Worm (Caenorhabditis elegans): ENCODE results near the gene hlh-27.
"Not testable (repeated sequence)": the region's sequence is repeated elsewhere in the genome, so short reads cannot be mapped to it uniquely, and the experiment has no call there.

hlh-27 gene

DNA sequence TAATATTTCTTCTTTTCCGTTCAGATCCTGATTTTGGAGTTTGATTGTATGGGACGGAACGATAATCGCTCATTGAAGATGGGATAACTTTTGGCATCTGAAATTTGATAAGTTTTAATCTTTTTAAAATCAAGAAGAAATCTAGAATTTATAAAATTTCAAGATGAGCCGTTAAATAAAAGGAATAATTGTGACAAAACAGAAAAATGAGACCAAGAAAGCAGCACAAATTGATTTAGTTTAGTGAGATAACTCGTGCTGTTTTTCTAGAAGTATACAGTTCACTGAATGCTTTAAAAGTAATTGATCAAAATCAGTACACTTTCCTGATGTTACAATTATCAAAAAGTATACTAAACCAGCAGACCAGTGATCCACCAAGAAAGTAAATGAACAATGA is at the start of gene hlh-27:
TSS of gene hlh-27 (minus strand) at position 101 of the 400 bp plus-strand sequence.
- TF ChIP-seq nhr-77, nhr-11, fkh-2 (tag; optimal IDR thresholded peaks at IDR 0.05): not testable (repeated sequence)

DNA sequence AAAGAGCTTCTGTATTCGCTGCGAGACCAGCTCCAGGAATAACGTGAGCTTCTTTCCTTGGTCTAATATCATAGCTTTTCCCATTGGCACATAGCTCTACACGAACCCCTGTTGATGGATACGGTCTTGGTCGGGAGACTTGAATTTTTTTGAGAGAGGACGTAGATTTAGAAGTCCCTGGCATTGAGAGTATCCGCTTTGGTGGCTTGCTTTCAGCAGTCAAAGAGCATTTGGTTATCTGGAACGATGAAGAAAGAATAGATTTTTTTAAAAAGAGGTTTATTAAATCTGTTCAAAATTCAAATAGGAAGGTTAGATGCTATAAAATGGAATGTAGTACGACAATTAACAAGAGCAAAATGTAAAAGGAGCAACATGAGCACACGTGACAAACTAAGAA is 49.7 kb upstream of the hlh-27 start, which contains the start of gene C17G10.13:
TSS of gene C17G10.13 (minus strand) at position 101 of the 400 bp plus-strand sequence.
- TF ChIP-seq elt-2 (tag; optimal IDR thresholded peaks at IDR 0.05) (peak; percentile 5), snpc-4 (tag; optimal IDR thresholded peaks at IDR 0.05) (no peak)

DNA sequence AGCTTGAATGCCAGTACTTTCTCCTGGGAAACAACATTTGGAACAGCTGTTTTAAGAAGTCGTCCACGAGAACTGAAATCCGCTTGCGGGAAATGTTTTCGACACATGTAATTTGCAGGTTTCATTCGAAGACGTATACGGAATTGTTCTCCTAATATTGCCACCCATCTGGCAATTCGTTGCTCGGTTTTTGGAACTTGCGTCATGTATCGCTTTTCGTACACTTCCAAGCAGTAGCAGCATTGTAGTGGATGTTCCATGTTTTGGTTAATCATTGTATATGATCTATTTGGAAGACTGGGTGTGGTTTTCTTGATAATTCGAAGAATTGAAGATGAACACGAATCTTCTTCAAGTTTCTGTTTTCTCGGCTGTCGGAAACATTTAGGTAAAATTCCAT is 47.8 kb upstream of the hlh-27 start:
- TF ChIP-seq ama-1 (optimal IDR thresholded peaks at IDR 0.05) (no peak), elt-1 (tag; optimal IDR thresholded peaks at IDR 0.05) (no peak), fkh-2 (tag; optimal IDR thresholded peaks at IDR 0.05) (no peak), tbx-2 (tag; optimal IDR thresholded peaks at IDR 0.05) (no peak)

DNA sequence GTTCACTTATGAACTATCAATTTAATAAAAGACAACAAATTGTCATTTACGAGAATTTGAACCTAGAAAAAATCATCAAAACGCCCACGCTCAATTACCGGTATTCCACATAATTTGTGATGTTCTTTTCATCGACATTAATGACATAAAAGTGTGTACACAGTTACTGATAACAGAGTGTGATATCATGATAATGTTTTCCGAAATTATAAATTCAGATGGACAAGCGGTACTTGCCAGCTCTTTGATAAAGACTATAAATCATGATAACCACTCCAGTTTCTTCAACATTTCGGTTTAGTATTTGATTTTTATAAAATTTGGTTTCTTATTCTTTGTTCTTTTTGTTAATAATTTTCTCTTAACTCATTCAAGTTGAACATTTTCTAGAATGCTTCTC is 45.8 kb upstream of the hlh-27 start, which contains the start of gene lys-8:
TSS of gene lys-8 (plus strand) at position 391 of the 400 bp plus-strand sequence.
- TF ChIP-seq pha-4 (tag; optimal IDR thresholded peaks at IDR 0.05) = peak; percentile 65
- peak; percentile 100 for TF ChIP-seq elt-2 (tag; optimal IDR thresholded peaks at IDR 0.05)
- TF ChIP-seq snpc-4 (tag; optimal IDR thresholded peaks at IDR 0.05) = peak; percentile 13
- TF ChIP-seq pqm-1 (tag; optimal IDR thresholded peaks at IDR 0.05) = peak; percentile 97
- peak; percentile 52 for TF ChIP-seq jun-1 (tag; optimal IDR thresholded peaks at IDR 0.05)
- no peak for TF ChIP-seq ztf-4 (tag; optimal IDR thresholded peaks at IDR 0.05)
- TF ChIP-seq mml-1 (tag; optimal IDR thresholded peaks at IDR 0.05) = no peak

DNA sequence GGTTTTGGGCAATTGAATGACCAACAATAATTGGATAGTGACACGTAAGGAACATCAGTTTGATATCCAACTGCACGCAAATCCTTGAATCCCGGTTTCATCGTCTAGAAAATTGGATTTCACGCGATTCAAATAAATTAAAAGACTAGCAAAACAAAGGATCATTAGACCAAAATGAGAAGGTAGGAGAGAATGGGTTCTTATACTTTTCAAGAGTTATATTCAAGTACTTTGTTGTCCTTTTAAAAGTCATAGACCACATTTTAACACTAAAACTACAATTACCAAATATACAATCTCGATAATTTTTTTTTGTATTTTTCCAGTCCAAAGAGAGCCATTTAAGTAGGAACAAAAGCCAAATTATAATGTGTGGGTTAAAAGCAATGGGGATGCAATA is 42.3 kb upstream of the hlh-27 start, which contains the start of gene T25E4.2:
TSS of gene T25E4.2 (minus strand) at position 101 of the 400 bp plus-strand sequence.
- TF ChIP-seq fkh-2 (tag; optimal IDR thresholded peaks at IDR 0.05) (no peak), snpc-4 (tag; optimal IDR thresholded peaks at IDR 0.05) (no peak), unc-39 (tag; optimal IDR thresholded peaks at IDR 0.05) (no peak), ama-1 (optimal IDR thresholded peaks at IDR 0.05) (no peak), lin-15B (tag; optimal IDR thresholded peaks at IDR 0.05) (no peak), pqm-1 (tag; optimal IDR thresholded peaks at IDR 0.05) (no peak), ceh-9 (tag; optimal IDR thresholded peaks at IDR 0.05) (no peak), hmg-11 (tag; optimal IDR thresholded peaks at IDR 0.05) (no peak), pha-4 (tag; optimal IDR thresholded peaks at IDR 0.05) (no peak), nhr-12 (tag; optimal IDR thresholded peaks at IDR 0.05) (no peak), daf-12 (tag; optimal IDR thresholded peaks at IDR 0.05) (no peak)

DNA sequence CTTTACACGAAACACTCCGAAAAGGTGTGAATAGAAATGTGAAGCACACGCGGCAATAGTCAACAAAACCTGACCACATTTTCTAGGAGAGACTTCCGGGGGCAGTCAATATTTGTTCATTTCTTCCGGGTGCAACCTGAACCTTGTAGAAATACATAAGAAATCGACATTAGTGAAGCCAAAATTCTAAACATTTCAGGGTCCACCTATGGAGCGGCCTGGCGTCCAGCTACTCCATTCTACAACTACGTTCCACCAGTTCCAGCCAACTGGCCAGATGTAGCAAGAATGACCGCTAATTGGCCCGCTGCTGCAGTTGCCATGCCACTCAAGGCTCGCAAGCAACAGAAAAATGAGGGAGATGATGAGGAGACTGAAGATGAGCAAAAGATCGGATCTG is 39.2 kb upstream of the hlh-27 start:
- TF ChIP-seq pha-4 (tag; optimal IDR thresholded peaks at IDR 0.05) (peak; percentile 58), nhr-67 (tag; optimal IDR thresholded peaks at IDR 0.05) (no peak), sea-2 (GFP tag; optimal IDR thresholded peaks at IDR 0.05) (no peak), ceh-28 (tag; optimal IDR thresholded peaks at IDR 0.05) (no peak), zag-1 (tag; optimal IDR thresholded peaks at IDR 0.05) (no peak)

DNA sequence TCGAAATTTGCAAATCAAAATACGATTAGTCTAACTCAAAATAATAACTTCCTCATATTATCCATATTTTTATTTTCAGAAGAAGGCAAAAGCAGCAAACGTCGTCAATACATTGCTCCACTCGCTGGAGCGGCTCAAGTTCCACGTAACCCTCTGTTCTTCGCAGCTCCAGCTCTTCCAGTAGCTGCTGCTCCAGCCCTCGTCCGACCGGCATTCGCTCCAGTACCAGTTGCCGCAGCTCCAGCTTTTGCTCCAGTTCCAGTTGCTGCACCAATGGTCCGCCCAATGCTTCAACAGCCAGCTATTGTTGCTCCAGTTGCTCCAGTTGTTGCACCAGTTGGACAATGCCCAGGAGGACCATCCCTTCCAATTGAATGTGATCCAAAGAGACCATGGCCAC is 38.7 kb upstream of the hlh-27 start:
- TF ChIP-seq mml-1 (tag; optimal IDR thresholded peaks at IDR 0.05) (no peak), snpc-4 (tag; optimal IDR thresholded peaks at IDR 0.05) (no peak), egl-27 (tag; optimal IDR thresholded peaks at IDR 0.05) (no peak), nhr-67 (tag; optimal IDR thresholded peaks at IDR 0.05) (no peak), ZK546.5 (tag; optimal IDR thresholded peaks at IDR 0.05) (no peak), R02D3.7 (tag; optimal IDR thresholded peaks at IDR 0.05) (no peak), sea-2 (GFP tag; optimal IDR thresholded peaks at IDR 0.05) (no peak), ceh-9 (tag; optimal IDR thresholded peaks at IDR 0.05) (no peak), daf-12 (tag; optimal IDR thresholded peaks at IDR 0.05) (no peak), nfya-1 (tag; optimal IDR thresholded peaks at IDR 0.05; ENCODE audit: insufficient read depth) (no peak), lin-15B (tag; optimal IDR thresholded peaks at IDR 0.05) (no peak)

DNA sequence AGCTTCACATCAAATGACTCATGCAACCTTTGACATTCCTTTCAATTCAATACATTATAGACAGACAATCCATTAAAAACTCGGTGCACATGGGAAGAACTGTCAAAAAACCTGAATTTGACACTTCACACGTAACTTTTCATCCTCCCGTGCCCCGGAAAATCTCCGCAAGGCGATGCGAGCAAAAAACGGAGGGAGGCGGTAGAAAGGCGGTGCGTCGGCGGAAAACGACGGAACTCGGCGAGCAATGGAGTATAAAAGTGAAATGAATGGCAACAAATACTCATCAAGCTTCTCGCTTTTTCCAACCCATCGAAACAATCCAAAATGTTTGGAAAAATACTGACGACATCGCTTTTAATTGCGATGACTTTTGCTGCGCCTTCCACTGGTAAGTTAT is 38.0 kb upstream of the hlh-27 start, which contains the start of gene T25E4.1:
TSS of gene T25E4.1 (plus strand) at position 301 of the 400 bp plus-strand sequence.
- TF ChIP-seq nhr-11 (tag; optimal IDR thresholded peaks at IDR 0.05) (no peak), nhr-23 (tag; optimal IDR thresholded peaks at IDR 0.05) (no peak), ceh-16 (tag; optimal IDR thresholded peaks at IDR 0.05) (no peak), nhr-28 (tag; optimal IDR thresholded peaks at IDR 0.05) (no peak), mml-1 (tag; optimal IDR thresholded peaks at IDR 0.05) (no peak), nhr-76 (tag; optimal IDR thresholded peaks at IDR 0.05) (no peak), jun-1 (tag; optimal IDR thresholded peaks at IDR 0.05) (no peak), fkh-10 (GFP tag; optimal IDR thresholded peaks at IDR 0.05) (no peak), nhr-77 (tag; optimal IDR thresholded peaks at IDR 0.05) (no peak), egl-27 (tag; optimal IDR thresholded peaks at IDR 0.05) (no peak), nhr-25 (tag; optimal IDR thresholded peaks at IDR 0.05) (no peak), unc-39 (tag; optimal IDR thresholded peaks at IDR 0.05) (no peak), zag-1 (tag; optimal IDR thresholded peaks at IDR 0.05) (no peak), fos-1 (tag; optimal IDR thresholded peaks at IDR 0.05) (no peak), ama-1 (optimal IDR thresholded peaks at IDR 0.05) (no peak), egl-5 (tag; optimal IDR thresholded peaks at IDR 0.05) (no peak)

All from whole organism, L3 larva.